Worm (Caenorhabditis elegans): ENCODE data around the gene pbo-6.

ce11 chrX:17426712-17427111 is 2.1 kb upstream of the pbo-6 start:
- TF ChIP-seq aha-1 (tag; optimal IDR thresholded peaks at IDR 0.05) (no peak), elt-3 (tag; optimal IDR thresholded peaks at IDR 0.05) (peak in 1 of 6 experiments; percentile 11)

Measured in whole organism, L1 larva.